Fruit fly (Drosophila melanogaster) whole organism, adult: ENCODE data around the gene scaf6.

ENCODE experiments used
- CG11617 ChIP-seq: fragments of 200-800 bp; sonication (Bioruptor generic); optimal IDR thresholded peaks from 2 replicates; lab custom pipeline; 2017; ENCODE audit warnings: mild to moderate bottlenecking, missing biosample characterization, missing genetic modification reagents, missing genetic modification characterization
- CG12768 ChIP-seq: fragments of 200-800 bp; sonication (Bioruptor generic); optimal IDR thresholded peaks from 2 replicates; lab custom pipeline; 2017; ENCODE audit warnings: missing biosample characterization, missing genetic modification characterization, mild to moderate bottlenecking, moderate library complexity, missing genetic modification reagents
- CG14711 ChIP-seq: fragments of 200-800 bp; sonication (Bioruptor generic); optimal IDR thresholded peaks from 2 replicates; lab custom pipeline; 2018; ENCODE audit warnings: missing biosample characterization, mild to moderate bottlenecking, missing genetic modification characterization, moderate library complexity
- CG1620 ChIP-seq: fragments of 200-800 bp; sonication (Bioruptor generic); optimal IDR thresholded peaks from 2 replicates; lab custom pipeline; 2016; ENCODE audit warnings: missing biosample characterization, missing genetic modification characterization
- CG33017 ChIP-seq: fragments of 200-800 bp; sonication (Bioruptor generic); optimal IDR thresholded peaks from 2 replicates; lab custom pipeline; 2018; ENCODE audit warnings: missing biosample characterization, mild to moderate bottlenecking, missing genetic modification characterization, moderate library complexity
- CG5204 ChIP-seq: fragments of 200-800 bp; sonication (Bioruptor generic); optimal IDR thresholded peaks from 2 replicates; lab custom pipeline; 2016; ENCODE audit warnings: missing biosample characterization, missing genetic modification characterization
- CG7045 ChIP-seq: fragments of 200-800 bp; sonication (Bioruptor generic); optimal IDR thresholded peaks from 2 replicates; lab custom pipeline; 2017; ENCODE audit warnings: missing biosample characterization, mild to moderate bottlenecking, missing genetic modification characterization
- CG7101 ChIP-seq: fragments of 200-800 bp; sonication (Bioruptor generic); optimal IDR thresholded peaks from 2 replicates; lab custom pipeline; 2018; ENCODE audit warnings: missing biosample characterization, mild to moderate bottlenecking, missing genetic modification characterization, moderate library complexity
- Clk ChIP-seq: fragments of 200-800 bp; sonication (Bioruptor generic); optimal IDR thresholded peaks from 2 replicates; lab custom pipeline; 2017; ENCODE audit warnings: missing biosample characterization, missing genetic modification characterization
- Crg-1 ChIP-seq: fragments of 200-800 bp; sonication (Bioruptor generic); optimal IDR thresholded peaks from 2 replicates; lab custom pipeline; 2016; ENCODE audit warnings: missing biosample characterization, missing genetic modification characterization
- Hr96 ChIP-seq: fragments of 200-800 bp; sonication (Bioruptor generic); optimal IDR thresholded peaks from 2 replicates; lab custom pipeline; 2016; ENCODE audit warnings: missing biosample characterization, missing genetic modification characterization
- Mnt ChIP-seq: fragments of 200-800 bp; sonication (Bioruptor generic); optimal IDR thresholded peaks from 2 replicates; lab custom pipeline; 2016; ENCODE audit warnings: missing biosample characterization, mild to moderate bottlenecking, missing genetic modification characterization
- bab1 ChIP-seq: fragments of 200-800 bp; sonication (Bioruptor generic); optimal IDR thresholded peaks from 3 replicates; lab custom pipeline; 2019; ENCODE audit warnings: missing biosample characterization, mild to moderate bottlenecking, missing genetic modification characterization, moderate library complexity
- cic ChIP-seq: fragments of 200-800 bp; sonication (Bioruptor generic); optimal IDR thresholded peaks from 2 replicates; lab custom pipeline; 2017; ENCODE audit warnings: missing biosample characterization, mild to moderate bottlenecking, missing genetic modification characterization, moderate library complexity
- cnc ChIP-seq, 2 experiments: fragments of >200 bp; optimal IDR thresholded peaks; 2 replicates each; lab custom pipeline; 2017
- kay ChIP-seq: fragments of 200-800 bp; sonication (Bioruptor generic); peaks from one replicate; lab custom pipeline; 2016; ENCODE audit warnings: missing biosample characterization, missing genetic modification characterization, borderline replicate concordance
- ovo ChIP-seq: fragments of 200-800 bp; sonication (Bioruptor generic); optimal IDR thresholded peaks from 2 replicates; lab custom pipeline; 2016; ENCODE audit warnings: missing biosample characterization, missing genetic modification characterization
- pad ChIP-seq: fragments of 200-800 bp; sonication (Bioruptor generic); optimal IDR thresholded peaks from 3 replicates; lab custom pipeline; 2017; ENCODE audit warnings: missing biosample characterization, missing genetic modification characterization, mild to moderate bottlenecking, moderate library complexity, missing genetic modification reagents
- tj ChIP-seq: fragments of 200-800 bp; sonication (Bioruptor generic); optimal IDR thresholded peaks from 3 replicates; lab custom pipeline; 2017; ENCODE audit warnings: missing biosample characterization, mild to moderate bottlenecking, missing genetic modification characterization, moderate library complexity
- toe ChIP-seq: fragments of 200-800 bp; sonication (Bioruptor generic); optimal IDR thresholded peaks from 2 replicates; lab custom pipeline; 2016; ENCODE audit warnings: missing biosample characterization, missing genetic modification characterization

The scaf6 gene

DNA sequence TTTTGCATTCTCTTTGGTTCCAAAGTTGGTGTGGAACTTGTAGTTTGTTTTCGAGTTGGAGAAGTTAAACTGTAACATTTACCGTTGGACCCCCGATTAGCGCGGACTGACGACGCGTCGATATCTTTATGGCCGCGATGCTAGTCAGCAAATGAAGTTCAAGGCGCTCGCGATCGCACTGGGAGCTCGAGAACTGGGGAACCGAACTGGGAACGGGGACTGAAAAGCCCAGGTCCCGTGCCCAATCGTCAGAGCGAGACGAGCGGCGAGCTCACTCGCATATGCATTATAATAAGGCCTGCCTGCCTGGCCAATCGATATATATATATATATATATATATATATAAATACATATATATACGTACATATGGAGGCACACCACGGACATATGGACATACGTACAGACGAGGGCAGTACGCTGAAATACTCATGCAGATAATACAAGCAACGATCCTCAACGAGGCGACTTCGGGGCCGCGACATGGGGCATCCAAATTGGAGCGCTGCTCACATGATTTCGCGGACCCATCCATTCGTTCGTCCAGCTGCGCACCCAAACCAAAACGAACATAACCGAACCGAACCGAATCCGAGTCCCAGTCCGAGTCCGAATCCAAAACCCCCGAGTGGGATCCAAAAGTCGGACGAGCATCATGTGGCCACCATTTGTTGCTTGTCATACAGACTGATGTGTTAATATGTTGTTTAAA, 40.1 kb downstream of the scaf6 start:
- TF ChIP-seq ovo (GFP tag; lab: Kevin White, UChicago) (no peak), CG7045 (GFP tag; lab: Kevin White, UChicago) (no peak), Mnt (GFP tag; lab: Kevin White, UChicago) (no peak), CG33017 (no peak), CG11617 (GFP tag; lab: Kevin White, UChicago) (no peak), pad (GFP tag; lab: Kevin White, UChicago) (no peak), kay (GFP tag; lab: Kevin White, UChicago) (no peak), toe (GFP tag; lab: Kevin White, UChicago) (no peak), Crg-1 (no peak), Clk (GFP tag; lab: Kevin White, UChicago) (no peak), CG7101 (tag; lab: Kevin White, UChicago) (no peak), cic (GFP tag; lab: Kevin White, UChicago) (peak; percentile 19), Hr96 (GFP tag; lab: Kevin White, UChicago) (no peak), CG12768 (GFP tag; lab: Kevin White, UChicago) (peak; percentile 5), CG14711 (tag; lab: Kevin White, UChicago) (no peak), cnc (optimal IDR thresholded peaks at IDR 0.05; lab: Kevin White, UChicago) (peak in 1 of 2 experiments; percentile 19), CG5204 (no peak), bab1 (GFP tag; lab: Kevin White, UChicago) (no peak), CG1620 (GFP tag; lab: Kevin White, UChicago) (no peak), tj (no peak)

DNA sequence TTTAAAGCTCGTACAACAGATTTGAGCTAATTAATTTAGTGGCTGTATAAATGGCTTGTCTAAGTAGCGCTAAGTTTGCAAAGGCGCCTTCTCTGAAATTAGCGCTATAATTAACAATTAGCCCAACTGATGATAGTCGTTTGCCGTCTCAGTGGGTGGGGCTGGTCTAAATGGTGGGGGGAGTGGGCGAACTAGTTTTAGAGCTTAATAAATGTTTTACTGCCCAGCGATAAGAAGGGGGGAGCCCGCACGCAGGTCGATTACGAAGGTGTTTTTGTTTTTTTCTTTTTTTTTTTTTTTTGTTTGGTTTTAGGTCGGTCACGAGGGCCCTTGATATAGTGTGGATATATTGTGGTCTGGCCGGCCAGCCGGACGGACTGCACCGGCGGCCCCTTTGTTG, 41.3 kb downstream of the scaf6 start:
- TF ChIP-seq CG7045 (GFP tag; lab: Kevin White, UChicago) (peak; percentile 63), CG33017 (peak; percentile 21), bab1 (GFP tag; lab: Kevin White, UChicago) (no peak), pad (GFP tag; lab: Kevin White, UChicago) (peak; percentile 2), CG11617 (GFP tag; lab: Kevin White, UChicago) (peak; percentile 9), CG12768 (GFP tag; lab: Kevin White, UChicago) (peak; percentile 69), tj (no peak), toe (GFP tag; lab: Kevin White, UChicago) (peak; percentile 14), cnc (optimal IDR thresholded peaks at IDR 0.05; lab: Kevin White, UChicago) (no peak), ovo (GFP tag; lab: Kevin White, UChicago) (no peak), cic (GFP tag; lab: Kevin White, UChicago) (peak; percentile 38), Mnt (GFP tag; lab: Kevin White, UChicago) (peak; percentile 33), Clk (GFP tag; lab: Kevin White, UChicago) (no peak), kay (GFP tag; lab: Kevin White, UChicago) (no peak), CG7101 (tag; lab: Kevin White, UChicago) (peak; percentile 33)

DNA sequence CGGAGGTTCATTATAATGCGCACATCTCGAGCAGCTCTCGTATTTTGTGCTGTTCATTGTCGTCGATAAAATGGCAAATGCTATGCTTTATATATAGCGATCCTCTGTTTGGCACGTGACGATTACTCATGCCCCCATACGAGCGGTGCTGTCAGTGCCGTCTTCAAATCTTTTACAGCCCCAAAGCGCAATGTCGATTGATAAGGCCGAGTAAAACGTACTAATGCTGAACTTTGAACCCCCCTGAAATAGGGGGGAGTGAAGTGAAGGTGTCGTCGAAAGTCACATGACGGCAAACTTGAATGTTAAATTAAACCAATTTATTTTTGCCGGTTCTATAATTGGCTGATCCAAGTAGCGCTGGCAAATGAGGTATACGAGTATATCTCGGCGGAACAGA, 42.1 kb downstream of the scaf6 start:
- TF ChIP-seq Clk (GFP tag; lab: Kevin White, UChicago) = peak; percentile 64
- TF ChIP-seq cnc (optimal IDR thresholded peaks at IDR 0.05; lab: Kevin White, UChicago) = no peak
- peak; percentile 27 for TF ChIP-seq tj
- peak; percentile 97 for TF ChIP-seq CG12768 (GFP tag; lab: Kevin White, UChicago)
- no peak for TF ChIP-seq CG5204
- peak; percentile 45 for TF ChIP-seq CG11617 (GFP tag; lab: Kevin White, UChicago)
- TF ChIP-seq toe (GFP tag; lab: Kevin White, UChicago) = no peak
- peak; percentile 69 for TF ChIP-seq cic (GFP tag; lab: Kevin White, UChicago)
- TF ChIP-seq bab1 (GFP tag; lab: Kevin White, UChicago) = peak; percentile 15
- peak; percentile 64 for TF ChIP-seq Mnt (GFP tag; lab: Kevin White, UChicago)
- TF ChIP-seq CG33017 = peak; percentile 58
- peak; percentile 36 for TF ChIP-seq CG7101 (tag; lab: Kevin White, UChicago)
- TF ChIP-seq Hr96 (GFP tag; lab: Kevin White, UChicago) = peak; percentile 86
- no peak for TF ChIP-seq ovo (GFP tag; lab: Kevin White, UChicago)
- no peak for TF ChIP-seq pad (GFP tag; lab: Kevin White, UChicago)
- TF ChIP-seq Crg-1 = peak; percentile 4
- TF ChIP-seq CG7045 (GFP tag; lab: Kevin White, UChicago) = peak; percentile 43
- no peak for TF ChIP-seq CG1620 (GFP tag; lab: Kevin White, UChicago)
- no peak for TF ChIP-seq CG14711 (tag; lab: Kevin White, UChicago)
- TF ChIP-seq kay (GFP tag; lab: Kevin White, UChicago) = no peak

DNA sequence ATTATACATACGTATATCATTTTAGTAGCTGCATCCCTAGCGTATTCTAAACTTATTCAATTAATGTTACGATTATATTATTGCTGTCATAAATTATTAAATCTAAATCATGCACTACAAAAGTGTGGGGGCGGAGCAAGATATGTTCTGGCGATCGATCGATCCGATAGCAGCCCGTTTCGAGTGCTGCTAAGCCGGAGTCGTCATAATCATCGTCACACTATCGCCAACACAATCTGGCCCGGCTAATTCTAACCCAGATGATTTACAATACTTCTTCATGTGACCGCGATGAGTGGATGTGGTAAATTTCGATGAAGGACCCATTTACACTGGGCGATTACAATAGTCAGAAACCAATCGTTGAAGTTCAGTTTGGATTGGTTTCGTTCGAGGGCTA, 47.6 kb downstream of the scaf6 start:
- no peak for TF ChIP-seq Crg-1
- no peak for TF ChIP-seq CG7101 (tag; lab: Kevin White, UChicago)
- TF ChIP-seq kay (GFP tag; lab: Kevin White, UChicago) = no peak
- TF ChIP-seq tj = no peak
- no peak for TF ChIP-seq cnc (optimal IDR thresholded peaks at IDR 0.05; lab: Kevin White, UChicago)
- no peak for TF ChIP-seq Mnt (GFP tag; lab: Kevin White, UChicago)
- no peak for TF ChIP-seq CG12768 (GFP tag; lab: Kevin White, UChicago)
- no peak for TF ChIP-seq bab1 (GFP tag; lab: Kevin White, UChicago)

DNA sequence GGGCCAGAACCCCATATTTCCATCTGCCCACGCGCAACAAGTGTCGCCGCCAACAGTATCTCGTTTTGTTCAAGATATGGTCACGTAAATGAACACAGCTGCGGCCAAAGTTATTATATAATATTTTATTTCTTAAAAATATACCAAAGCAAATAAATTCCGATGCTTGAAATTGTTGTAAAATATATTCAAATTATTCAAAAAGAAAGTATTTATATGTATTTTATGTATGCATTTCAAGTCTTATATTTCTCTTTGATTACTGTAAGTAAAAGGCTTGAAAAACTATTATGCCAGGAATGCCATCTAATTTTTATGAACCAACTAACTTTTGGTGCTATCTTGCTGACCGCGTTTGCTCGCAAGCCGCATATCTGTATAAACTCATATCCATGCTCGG, 53.2 kb downstream of the scaf6 start:
- no peak for TF ChIP-seq tj
- no peak for TF ChIP-seq cic (GFP tag; lab: Kevin White, UChicago)
- TF ChIP-seq Hr96 (GFP tag; lab: Kevin White, UChicago) = no peak
- no peak for TF ChIP-seq cnc (optimal IDR thresholded peaks at IDR 0.05; lab: Kevin White, UChicago)
- TF ChIP-seq CG11617 (GFP tag; lab: Kevin White, UChicago) = no peak
- no peak for TF ChIP-seq pad (GFP tag; lab: Kevin White, UChicago)
- TF ChIP-seq CG7045 (GFP tag; lab: Kevin White, UChicago) = no peak
- no peak for TF ChIP-seq CG33017
- TF ChIP-seq ovo (GFP tag; lab: Kevin White, UChicago) = no peak
- no peak for TF ChIP-seq CG5204
- no peak for TF ChIP-seq CG7101 (tag; lab: Kevin White, UChicago)
- no peak for TF ChIP-seq CG12768 (GFP tag; lab: Kevin White, UChicago)
- TF ChIP-seq Mnt (GFP tag; lab: Kevin White, UChicago) = no peak
- TF ChIP-seq kay (GFP tag; lab: Kevin White, UChicago) = no peak
- no peak for TF ChIP-seq bab1 (GFP tag; lab: Kevin White, UChicago)
- TF ChIP-seq CG14711 (tag; lab: Kevin White, UChicago) = no peak
